Worm (Caenorhabditis elegans): ENCODE measurements around the gene C44H4.8.

C44H4.8 gene

ce11 chrX:14581429-14581828 is 13.5 kb upstream of the C44H4.8 start, which contains the start of gene sym-1:
Gene sym-1 (plus strand): TSS chrX:14581622.
- TF ChIP-seq ceh-83 (GFP tag; optimal IDR thresholded peaks at IDR 0.05) (peak; percentile 27), flh-1 (GFP tag; optimal IDR thresholded peaks at IDR 0.05) (no peak), M03D4.4 (tag; optimal IDR thresholded peaks at IDR 0.05) (no peak), ceh-43 (GFP tag; optimal IDR thresholded peaks at IDR 0.05) (no peak), drap-1 (GFP tag; optimal IDR thresholded peaks at IDR 0.05) (no peak), elt-3 (tag; optimal IDR thresholded peaks at IDR 0.05) (no peak), nhr-2 (tag; optimal IDR thresholded peaks at IDR 0.05) (peak; percentile 27), ham-2 (GFP tag; optimal IDR thresholded peaks at IDR 0.05) (peak; percentile 89), elt-1 (tag; optimal IDR thresholded peaks at IDR 0.05; ENCODE audit: borderline replicate concordance, insufficient read depth) (peak; percentile 84), cnd-1 (tag; optimal IDR thresholded peaks at IDR 0.05) (peak; percentile 2), pha-4 (tag; optimal IDR thresholded peaks at IDR 0.05) (no peak), nhr-76 (tag; optimal IDR thresholded peaks at IDR 0.05) (no peak), bed-3 (GFP tag; optimal IDR thresholded peaks at IDR 0.05) (no peak)

DNA sequence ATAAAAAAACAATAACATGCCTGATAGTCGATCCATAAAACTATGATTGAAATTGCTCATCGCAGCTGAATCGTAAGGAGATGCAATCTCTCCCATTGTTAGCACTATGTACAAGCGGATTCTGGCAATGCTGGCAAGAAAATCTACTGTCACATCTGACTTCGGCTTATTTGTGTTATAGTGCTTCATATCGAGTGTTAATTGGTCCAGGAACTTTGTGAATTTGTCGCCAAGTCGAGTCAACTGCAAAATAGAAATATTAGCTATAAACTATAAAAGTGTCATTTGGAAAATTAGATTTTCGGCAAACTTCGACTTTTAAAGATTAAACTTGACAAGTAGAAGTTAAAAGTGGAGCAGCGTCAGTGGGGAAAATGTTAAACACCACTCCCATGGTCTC is 10.6 kb upstream of the C44H4.8 start:
- no peak for TF ChIP-seq nhr-28 (tag; optimal IDR thresholded peaks at IDR 0.05)
- no peak for TF ChIP-seq nhr-2 (tag; optimal IDR thresholded peaks at IDR 0.05)
- TF ChIP-seq unc-120 (tag; optimal IDR thresholded peaks at IDR 0.05; ENCODE audit: poor library complexity, severe bottlenecking): no peak
- TF ChIP-seq ceh-83 (GFP tag; optimal IDR thresholded peaks at IDR 0.05): no peak
- TF ChIP-seq lin-32 (GFP tag; optimal IDR thresholded peaks at IDR 0.05): no peak
- no peak for TF ChIP-seq mab-5 (tag; optimal IDR thresholded peaks at IDR 0.05)
- TF ChIP-seq mls-2 (tag; optimal IDR thresholded peaks at IDR 0.05): no peak
- TF ChIP-seq lsy-2 (tag; optimal IDR thresholded peaks at IDR 0.05): no peak
- TF ChIP-seq elt-3 (tag; optimal IDR thresholded peaks at IDR 0.05): no peak

DNA sequence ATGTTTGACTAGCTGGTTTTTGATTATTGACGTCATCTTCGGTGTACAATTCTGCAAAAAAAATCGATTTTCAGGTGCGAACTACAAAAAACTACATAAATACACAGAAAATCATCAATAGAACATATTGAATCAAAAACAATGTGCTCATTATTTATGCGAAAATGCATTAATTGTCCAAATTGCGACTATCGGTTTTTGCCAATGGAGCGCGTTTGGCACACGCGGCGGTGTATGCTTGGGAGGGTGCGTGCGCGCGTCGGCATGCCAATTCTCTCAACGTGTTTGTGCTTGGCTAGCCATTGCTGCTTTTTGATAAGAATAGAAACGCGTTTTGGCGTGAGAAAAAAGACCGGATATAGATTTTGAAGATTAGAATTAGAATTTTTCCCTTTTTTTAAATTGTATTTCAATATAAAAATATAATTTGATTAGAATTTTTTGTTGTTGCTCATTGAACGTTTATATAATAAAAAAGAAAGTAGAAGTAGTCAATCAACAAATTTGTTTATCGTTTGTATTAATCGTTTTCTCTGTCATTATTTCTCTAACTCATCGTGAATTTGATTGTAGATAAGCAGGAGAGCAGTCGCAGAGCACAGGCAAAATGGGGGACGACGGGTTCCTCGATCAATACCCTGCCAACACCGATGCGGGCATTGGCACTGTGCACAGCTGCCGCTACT is 5.7 kb upstream of the C44H4.8 start, which contains the start of the genes C44H4.4 and tap-1:
Gene C44H4.4 (minus strand): TSS at position 51 of the 686 bp plus-strand sequence.
Gene tap-1 (plus strand): TSS at position 574 of the 686 bp plus-strand sequence.
- TF ChIP-seq bed-3 (GFP tag; optimal IDR thresholded peaks at IDR 0.05): no peak
- peak; percentile 65 for TF ChIP-seq ces-1 (GFP tag; optimal IDR thresholded peaks at IDR 0.05)
- TF ChIP-seq nhr-76 (tag; optimal IDR thresholded peaks at IDR 0.05): no peak
- no peak for TF ChIP-seq unc-39 (tag; optimal IDR thresholded peaks at IDR 0.05)
- no peak for TF ChIP-seq M03D4.4 (tag; optimal IDR thresholded peaks at IDR 0.05)
- TF ChIP-seq ceh-43 (GFP tag; optimal IDR thresholded peaks at IDR 0.05): no peak
- TF ChIP-seq ceh-39 (tag; optimal IDR thresholded peaks at IDR 0.05): peak; percentile 65
- TF ChIP-seq ham-2 (GFP tag; optimal IDR thresholded peaks at IDR 0.05): peak; percentile 17
- TF ChIP-seq drap-1 (GFP tag; optimal IDR thresholded peaks at IDR 0.05): no peak
- no peak for TF ChIP-seq snpc-4 (tag; optimal IDR thresholded peaks at IDR 0.05)
- TF ChIP-seq mep-1 (tag; optimal IDR thresholded peaks at IDR 0.05): peak; percentile 66

- TF ChIP-seq ceh-39 (tag; optimal IDR thresholded peaks at IDR 0.05) (no peak), ces-1 (GFP tag; optimal IDR thresholded peaks at IDR 0.05) (peak; percentile 95)
Measured at ce11 chrX:14593206-14593605, 1.7 kb upstream of the C44H4.8 start.

- TF ChIP-seq nhr-237 (tag; optimal IDR thresholded peaks at IDR 0.05) (no peak), mls-2 (tag; optimal IDR thresholded peaks at IDR 0.05) (no peak), nhr-76 (tag; optimal IDR thresholded peaks at IDR 0.05) (no peak), drap-1 (GFP tag; optimal IDR thresholded peaks at IDR 0.05) (no peak), pha-4 (tag; optimal IDR thresholded peaks at IDR 0.05) (no peak), mab-5 (tag; optimal IDR thresholded peaks at IDR 0.05) (no peak), ham-2 (GFP tag; optimal IDR thresholded peaks at IDR 0.05) (no peak), cnd-1 (tag; optimal IDR thresholded peaks at IDR 0.05) (no peak)
Measured at ce11 chrX:14599245-14599644, 4.3 kb downstream of the C44H4.8 start, which contains the start of gene C44H4.6. Gene C44H4.6 (minus strand): TSS chrX:14599345.

DNA sequence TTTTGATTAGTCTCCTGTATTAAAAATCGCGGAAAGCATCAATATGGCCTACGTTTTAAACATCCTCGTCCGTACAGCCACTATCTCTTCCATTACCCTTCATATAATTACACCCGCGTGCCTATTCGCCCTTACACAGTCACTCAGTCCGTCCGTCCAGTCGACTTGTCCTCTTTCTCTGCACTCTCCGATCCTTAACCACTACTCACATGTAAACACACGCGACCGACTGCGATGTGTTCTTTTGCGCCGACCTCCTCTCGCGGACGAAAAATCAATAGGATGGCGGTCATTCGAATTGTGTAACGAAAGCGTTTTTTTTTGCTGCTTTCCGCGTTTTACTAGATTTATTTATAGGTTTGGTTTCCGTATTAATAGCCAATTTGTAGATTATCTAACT is 7.8 kb downstream of the C44H4.8 start, which contains the start of gene eor-2:
Gene eor-2 (plus strand): TSS at position 342 of the 400 bp plus-strand sequence.
- TF ChIP-seq pha-4 (tag; optimal IDR thresholded peaks at IDR 0.05) (peak; percentile 96), bed-3 (GFP tag; optimal IDR thresholded peaks at IDR 0.05) (no peak), sem-2 (GFP tag; optimal IDR thresholded peaks at IDR 0.05) (no peak), ceh-43 (GFP tag; optimal IDR thresholded peaks at IDR 0.05) (peak; percentile 28), mep-1 (tag; optimal IDR thresholded peaks at IDR 0.05) (peak; percentile 65), ceh-83 (GFP tag; optimal IDR thresholded peaks at IDR 0.05) (peak; percentile 61), ztf-11 (tag; optimal IDR thresholded peaks at IDR 0.05) (peak; percentile 31), ceh-39 (tag; optimal IDR thresholded peaks at IDR 0.05) (no peak), nhr-12 (tag; optimal IDR thresholded peaks at IDR 0.05) (no peak), drap-1 (GFP tag; optimal IDR thresholded peaks at IDR 0.05) (peak; percentile 44), lin-13 (tag; optimal IDR thresholded peaks at IDR 0.05) (peak; percentile 47), elt-3 (tag; optimal IDR thresholded peaks at IDR 0.05) (no peak), flh-1 (GFP tag; optimal IDR thresholded peaks at IDR 0.05) (no peak), lsy-2 (tag; optimal IDR thresholded peaks at IDR 0.05) (peak; percentile 31), hlh-1 (tag; optimal IDR thresholded peaks at IDR 0.05) (no peak), mls-2 (tag; optimal IDR thresholded peaks at IDR 0.05) (peak; percentile 62), nhr-2 (tag; optimal IDR thresholded peaks at IDR 0.05) (peak; percentile 14), unc-62 (GFP tag; optimal IDR thresholded peaks at IDR 0.05) (peak; percentile 24), ces-1 (GFP tag; optimal IDR thresholded peaks at IDR 0.05) (peak; percentile 51), sptf-1 (tag; optimal IDR thresholded peaks at IDR 0.05) (peak; percentile 13), ham-2 (GFP tag; optimal IDR thresholded peaks at IDR 0.05) (peak; percentile 46), M03D4.4 (tag; optimal IDR thresholded peaks at IDR 0.05) (peak; percentile 24)

Measured in whole organism, mixed stage, embryonic.